Fruit fly (Drosophila melanogaster): Measurements from ENCODE around the gene CG12229.

CG12229 gene

DNA sequence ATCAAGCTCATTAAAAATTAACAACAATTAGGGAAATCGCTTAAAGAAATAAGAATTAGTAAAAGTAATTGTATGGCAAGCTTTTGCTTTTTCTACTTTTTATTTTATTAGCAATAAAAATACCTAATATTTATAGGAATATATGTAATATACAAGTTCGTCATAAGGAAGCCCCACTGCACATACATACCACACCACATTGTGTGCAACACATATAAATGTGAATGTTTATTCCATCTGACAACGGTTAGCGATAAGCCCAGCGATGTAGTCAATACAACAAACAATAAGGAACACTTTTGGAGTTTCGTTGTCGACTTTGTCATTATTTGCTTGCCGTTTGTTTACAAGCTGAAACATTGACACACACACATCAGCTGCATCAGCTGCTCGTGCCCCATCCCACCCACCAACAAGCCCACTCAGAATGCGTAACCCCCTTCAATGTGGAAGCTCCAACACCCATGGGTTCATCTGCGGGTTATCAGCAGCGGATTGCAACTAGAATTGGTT, 49.1 kb upstream of the CG12229 start (continued):
- TF ChIP-seq Dll (GFP tag; IDR thresholded peaks at IDR 0.05; ENCODE audit: partially characterized antibody) (no peak), CG12155 (GFP tag; optimal IDR thresholded peaks at IDR 0.05) (no peak), CG33557 (GFP tag; optimal IDR thresholded peaks at IDR 0.05) (peak; percentile 98), MESR4 (GFP tag; optimal IDR thresholded peaks at IDR 0.05) (peak; percentile 19), en (GFP tag; optimal IDR thresholded peaks at IDR 0.05) (peak; percentile 48), Asciz (GFP tag; optimal IDR thresholded peaks at IDR 0.05) (peak; percentile 96), CG12659 (GFP tag; optimal IDR thresholded peaks at IDR 0.05) (peak; percentile 40), Hey (tag; optimal IDR thresholded peaks at IDR 0.05) (peak; percentile 77), chn (GFP tag; optimal IDR thresholded peaks at IDR 0.05) (peak; percentile 10), hbn (GFP tag; IDR thresholded peaks at IDR 0.05; ENCODE audit: partially characterized antibody) (no peak), Fer3 (tag; optimal IDR thresholded peaks at IDR 0.05) (peak; percentile 49), tgo (GFP tag; IDR thresholded peaks at IDR 0.05) (no peak), CG4328 (GFP tag; optimal IDR thresholded peaks at IDR 0.05) (peak; percentile 76), cwo (GFP tag; optimal IDR thresholded peaks at IDR 0.05) (no peak), Atf-2 (GFP tag; optimal IDR thresholded peaks at IDR 0.05) (peak; percentile 19), crp (GFP tag; optimal IDR thresholded peaks at IDR 0.05) (peak in 1 of 2 experiments; percentile 57), CG34224 (GFP tag; IDR thresholded peaks at IDR 0.05; ENCODE audit: partially characterized antibody) (no peak), grau (tag; optimal IDR thresholded peaks at IDR 0.05) (peak; percentile 91), ranshi (GFP tag; IDR thresholded peaks at IDR 0.05) (peak; percentile 60; the same call in 1 of the 2 replicates), lbe (GFP tag; optimal IDR thresholded peaks at IDR 0.05) (peak; percentile 65), HLHmδ (GFP tag; optimal IDR thresholded peaks at IDR 0.05) (peak; percentile 99), sima (GFP tag; optimal IDR thresholded peaks at IDR 0.05) (no peak), Dad (GFP tag; optimal IDR thresholded peaks at IDR 0.05) (no peak), chif (GFP tag; optimal IDR thresholded peaks at IDR 0.05) (peak; percentile 55 to 60), ken (GFP tag; IDR thresholded peaks at IDR 0.05) (0 out of 3 replicates have a peak, but pooled peaks have one; percentile 42), p53 (GFP tag; optimal IDR thresholded peaks at IDR 0.05) (peak; percentile 30), nau (GFP tag; optimal IDR thresholded peaks at IDR 0.05) (peak; percentile 90), odd (GFP tag; optimal IDR thresholded peaks at IDR 0.05) (peak; percentile 88), PHDP (tag; optimal IDR thresholded peaks at IDR 0.05) (peak; percentile 78), CG9215 (GFP tag; IDR thresholded peaks at IDR 0.05) (no peak), row (GFP tag; IDR thresholded peaks at IDR 0.05) (peak; percentile 54; the same call in 2 of the 3 replicates), CG12391 (tag; optimal IDR thresholded peaks at IDR 0.05) (peak; percentile 63), Sin3A (optimal IDR thresholded peaks at IDR 0.05) (no peak), H2.0 (GFP tag; IDR thresholded peaks at IDR 0.05) (no peak), nerfin-2 (GFP tag; IDR thresholded peaks at IDR 0.05; ENCODE audit: partially characterized antibody) (no peak), repo (GFP tag; optimal IDR thresholded peaks at IDR 0.05) (peak; percentile 69), vnd (GFP tag; IDR thresholded peaks at IDR 0.05; ENCODE audit: partially characterized antibody) (no peak), CG13424 (tag; optimal IDR thresholded peaks at IDR 0.05) (peak; percentile 73), CG17385 (GFP tag; optimal IDR thresholded peaks at IDR 0.05) (peak; percentile 71), HHEX (GFP tag; optimal IDR thresholded peaks at IDR 0.05) (peak; percentile 71), wor (GFP tag; IDR thresholded peaks at IDR 0.05) (no peak), nom (GFP tag; optimal IDR thresholded peaks at IDR 0.05) (peak; percentile 80), CG30020 (tag; optimal IDR thresholded peaks at IDR 0.05) (peak; percentile 29), hb (GFP tag; IDR thresholded peaks at IDR 0.05; ENCODE audit: partially characterized antibody) (no peak), CG17361 (GFP tag; IDR thresholded peaks at IDR 0.05) (peak; percentile 72), Doc3 (GFP tag; IDR thresholded peaks at IDR 0.05; ENCODE audit: partially characterized antibody) (no peak), Mes4 (GFP tag; optimal IDR thresholded peaks at IDR 0.05) (peak; percentile 71), pros (GFP tag; optimal IDR thresholded peaks at IDR 0.05) (peak; percentile 12), gsb-n (tag; optimal IDR thresholded peaks at IDR 0.05) (peak; percentile 95)
